Fruit fly (Drosophila melanogaster): Measurements from ENCODE around the gene CG3061.
A peak's percentile ranks its signal among the peaks of the same experiment; 100 is the strongest.

Gene CG3061

DNA sequence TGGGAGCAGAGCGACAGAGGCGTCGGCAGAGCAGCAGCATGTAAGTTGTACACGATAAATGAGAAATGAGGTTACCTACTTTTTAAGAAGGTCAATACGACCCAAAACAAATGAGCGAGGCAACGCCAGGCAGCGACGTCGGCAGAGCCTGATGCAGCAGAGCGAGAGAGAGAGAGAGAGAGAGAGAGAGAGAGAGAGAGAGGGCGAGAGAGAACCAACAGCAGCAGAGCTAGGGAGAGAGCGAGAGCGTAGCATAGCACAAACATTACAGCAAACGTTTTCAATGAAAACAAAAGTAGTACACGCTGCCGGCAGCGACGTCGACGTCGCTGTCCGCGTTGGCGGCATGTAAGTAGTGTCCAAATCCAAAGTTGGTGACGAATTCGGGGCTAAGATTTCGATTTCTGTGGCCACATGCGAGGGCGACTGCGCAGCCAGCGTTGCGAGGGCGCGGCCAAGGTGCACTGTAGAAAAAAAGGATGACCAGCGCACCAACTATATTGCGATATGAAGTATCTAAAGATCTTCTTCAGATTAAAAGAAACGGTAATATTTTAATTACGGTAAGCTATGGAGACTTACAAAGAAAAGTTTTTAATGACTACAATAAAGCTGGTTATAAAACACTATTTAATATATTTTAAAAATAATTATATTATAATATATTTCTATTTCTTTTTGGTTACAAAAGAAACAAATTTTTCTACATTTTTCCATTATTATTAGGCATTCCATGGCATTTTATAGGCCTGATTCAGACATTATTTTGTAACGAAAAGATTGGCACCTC is 14.3 kb upstream of the CG3061 start (continued):
- TF ChIP-seq mam (GFP tag; optimal IDR thresholded peaks at IDR 0.05) (no peak), CG2678 (tag; optimal IDR thresholded peaks at IDR 0.05) (peak; percentile 93), D19B (GFP tag; optimal IDR thresholded peaks at IDR 0.05) (peak; percentile 53), h (optimal IDR thresholded peaks at IDR 0.05) (no peak), gt (GFP tag; IDR thresholded peaks at IDR 0.05) (no peak), Doc2 (GFP tag; IDR thresholded peaks at IDR 0.05) (no peak), Abd-B (GFP tag; optimal IDR thresholded peaks at IDR 0.05) (peak; percentile 90), fd3F (GFP tag; optimal IDR thresholded peaks at IDR 0.05) (peak; percentile 83), br (optimal IDR thresholded peaks at IDR 0.05) (no peak), lola (GFP tag; optimal IDR thresholded peaks at IDR 0.05) (peak in 1 of 3 experiments; percentile 65), CG1832 (GFP tag; optimal IDR thresholded peaks at IDR 0.05) (peak; percentile 97), sob (GFP tag; IDR thresholded peaks at IDR 0.05) (peak; percentile 75; the same call in 1 of the 2 replicates), B-H1 (GFP tag; IDR thresholded peaks at IDR 0.05) (peak; percentile 86), ranshi (GFP tag; IDR thresholded peaks at IDR 0.05) (peak; percentile 73; the same call in 1 of the 2 replicates), Aef1 (GFP tag; IDR thresholded peaks at IDR 0.05) (peak; percentile 78), CG14860 (GFP tag; IDR thresholded peaks at IDR 0.05; ENCODE audit: partially characterized antibody) (no peak), Meics (GFP tag; optimal IDR thresholded peaks at IDR 0.05) (peak; percentile 97), CG8290 (GFP tag; optimal IDR thresholded peaks at IDR 0.05) (no peak), CG8290 (tag; optimal IDR thresholded peaks at IDR 0.05) (peak; percentile 53 to 74), CG4282 (GFP tag; optimal IDR thresholded peaks at IDR 0.05) (no peak), Sry-δ (GFP tag; optimal IDR thresholded peaks at IDR 0.05) (no peak), CG2875 (GFP tag; optimal IDR thresholded peaks at IDR 0.05) (peak; percentile 81), grau (tag; optimal IDR thresholded peaks at IDR 0.05) (peak; percentile 89), CG2199 (GFP tag; IDR thresholded peaks at IDR 0.05) (no peak), danr (GFP tag; IDR thresholded peaks at IDR 0.05) (peak; percentile 79; the same call in 1 of the 2 replicates), CG12391 (tag; optimal IDR thresholded peaks at IDR 0.05) (peak; percentile 91), CG11085 (GFP tag; IDR thresholded peaks at IDR 0.05) (no peak), CG12219 (GFP tag; optimal IDR thresholded peaks at IDR 0.05) (peak; percentile 42), CG15479 (GFP tag; optimal IDR thresholded peaks at IDR 0.05) (peak; percentile 67), CG10321 (GFP tag; IDR thresholded peaks at IDR 0.05) (peak; percentile 87), CG16815 (GFP tag; optimal IDR thresholded peaks at IDR 0.05) (peak; percentile 41), CG14710 (tag; optimal IDR thresholded peaks at IDR 0.05) (peak; percentile 74), CG8089 (GFP tag; optimal IDR thresholded peaks at IDR 0.05) (no peak), CG5245 (GFP tag; optimal IDR thresholded peaks at IDR 0.05) (peak; percentile 75)

DNA sequence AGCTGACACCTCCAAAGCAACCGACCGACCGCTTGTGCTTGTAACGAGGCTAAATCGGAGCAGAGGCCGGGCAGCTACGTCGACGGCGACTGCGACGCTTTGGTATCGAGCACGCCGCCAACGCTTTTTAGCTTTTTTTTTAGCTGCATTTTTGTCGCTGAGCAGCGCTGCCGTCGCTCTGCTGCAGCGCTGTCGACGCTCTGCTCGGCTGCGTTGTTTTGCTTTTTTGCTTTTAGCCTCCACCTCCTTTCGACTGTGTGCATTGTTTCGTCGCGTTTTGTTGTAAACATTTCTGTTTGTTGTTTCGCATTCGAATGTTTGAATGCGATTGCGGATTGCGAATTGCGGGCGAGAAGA is 13.8 kb upstream of the CG3061 start:
- TF ChIP-seq CG31441 (GFP tag; IDR thresholded peaks at IDR 0.05) (peak; percentile 6), CG2199 (GFP tag; IDR thresholded peaks at IDR 0.05) (0 out of 3 replicates have a peak, but pooled peaks have one; percentile 7), Sox100B (GFP tag; optimal IDR thresholded peaks at IDR 0.05) (no peak), sqz (GFP tag; optimal IDR thresholded peaks at IDR 0.05) (peak; percentile 86), Adf1 (GFP tag; IDR thresholded peaks at IDR 0.05) (peak; percentile 94), Poxn (GFP tag; IDR thresholded peaks at IDR 0.05) (no peak), TFAM (GFP tag; optimal IDR thresholded peaks at IDR 0.05) (no peak), CG3281 (GFP tag; optimal IDR thresholded peaks at IDR 0.05) (no peak), gro (GFP tag; optimal IDR thresholded peaks at IDR 0.05) (no peak), CG17186 (GFP tag; optimal IDR thresholded peaks at IDR 0.05) (no peak), sima (GFP tag; optimal IDR thresholded peaks at IDR 0.05) (no peak), CG2129 (GFP tag; IDR thresholded peaks at IDR 0.05; ENCODE audit: partially characterized antibody) (no peak), inv (GFP tag; IDR thresholded peaks at IDR 0.05; ENCODE audit: partially characterized antibody) (no peak), Drgx (GFP tag; IDR thresholded peaks at IDR 0.05) (0 out of 2 replicates have a peak, but pooled peaks have one; percentile 7), sob (GFP tag; IDR thresholded peaks at IDR 0.05) (no peak), CG18262 (tag; optimal IDR thresholded peaks at IDR 0.05) (peak; percentile 26), BEAF-32 (GFP tag; optimal IDR thresholded peaks at IDR 0.05) (no peak), CG17361 (GFP tag; IDR thresholded peaks at IDR 0.05) (peak; percentile 46; the same call in 2 of the 3 replicates), Dad (GFP tag; optimal IDR thresholded peaks at IDR 0.05) (no peak), chinmo (GFP tag; IDR thresholded peaks at IDR 0.05; ENCODE audit: partially characterized antibody) (peak; percentile 97)
